Fruit fly (Drosophila melanogaster): ENCODE results near the gene Cul5.
A peak's percentile ranks its signal among the peaks of the same experiment; 100 is the strongest.

dm6 chr3R:29038960-29039581 is 23.7 kb downstream of the Cul5 start, which contains the start of the genes Slu7 and Pkc98E:
- TF ChIP-seq h (GFP tag; optimal IDR thresholded peaks at IDR 0.05) (peak; percentile 85), CrebA (GFP tag; optimal IDR thresholded peaks at IDR 0.05; ENCODE audit: borderline replicate concordance) (no peak), woc (GFP tag; optimal IDR thresholded peaks at IDR 0.05) (peak; percentile 18), Dif (GFP tag; optimal IDR thresholded peaks at IDR 0.05; ENCODE audit: partially characterized antibody) (no peak), Abd-B (GFP tag; optimal IDR thresholded peaks at IDR 0.05) (no peak), HLH106 (tag; optimal IDR thresholded peaks at IDR 0.05) (peak; percentile 45), Hnf4 (GFP tag; optimal IDR thresholded peaks at IDR 0.05) (peak; percentile 87), OdsH (GFP tag; optimal IDR thresholded peaks at IDR 0.05) (peak; percentile 49), CG32264 (GFP tag; optimal IDR thresholded peaks at IDR 0.05) (peak; percentile 62), pan (optimal IDR thresholded peaks at IDR 0.05) (no peak), Rel (GFP tag; optimal IDR thresholded peaks at IDR 0.05) (no peak), Rel (tag; optimal IDR thresholded peaks at IDR 0.05) (peak; percentile 39), dmrt93B (GFP tag; optimal IDR thresholded peaks at IDR 0.05) (peak; percentile 52), usp (GFP tag; optimal IDR thresholded peaks at IDR 0.05) (no peak), psq (GFP tag; optimal IDR thresholded peaks at IDR 0.05) (peak; percentile 18)

Measured in whole organism, wandering third instar larva.